Fruit fly (Drosophila melanogaster) whole organism, embryonic: ENCODE measurements around the gene CG13455.

ENCODE experiments used
- Antp ChIP-seq: fragments of 200-800 bp; sonication (Bioruptor generic); optimal IDR thresholded peaks from 3 replicates; lab custom pipeline; 2016; ENCODE audit warnings: missing biosample characterization, missing genetic modification characterization
- Awh ChIP-seq: fragments of 200-800 bp; sonication (Bioruptor generic); IDR thresholded peaks from 2 replicates; pipeline ENCODE4, ENCODE4 v1.3.6; 2022; ENCODE audit warnings: missing biosample characterization, missing genetic modification characterization
- B-H2 ChIP-seq: fragments of 200-800 bp; sonication (Bioruptor generic); optimal IDR thresholded peaks from 2 replicates; lab custom pipeline; 2018; ENCODE audit warnings: missing biosample characterization, mild to moderate bottlenecking, missing genetic modification characterization
- BEAF-32 ChIP-seq: fragments of 200-800 bp; sonication (Bioruptor generic); optimal IDR thresholded peaks from 3 replicates; lab custom pipeline; 2017; ENCODE audit warnings: missing biosample characterization, missing genetic modification characterization, mild to moderate bottlenecking, moderate library complexity, missing genetic modification reagents
- CG10267 ChIP-seq: fragments of 200-800 bp; sonication (Bioruptor generic); optimal IDR thresholded peaks from 2 replicates; lab custom pipeline; 2018; ENCODE audit warnings: missing biosample characterization, mild to moderate bottlenecking, missing genetic modification characterization, moderate library complexity
- CG11696 ChIP-seq: fragments of 200-800 bp; sonication (Bioruptor generic); IDR thresholded peaks from 2 replicates; pipeline ENCODE4 v1.3.6; 2022; ENCODE audit warnings: missing biosample characterization, missing genetic modification characterization
- CG12104 ChIP-seq: fragments of 200-800 bp; sonication (Bioruptor generic); optimal IDR thresholded peaks from 3 replicates; lab custom pipeline; 2016; ENCODE audit warnings: missing biosample characterization, missing genetic modification characterization
- CG13424 ChIP-seq: fragments of 200-800 bp; sonication (Bioruptor generic); optimal IDR thresholded peaks from 2 replicates; lab custom pipeline; 2019; ENCODE audit warnings: missing biosample characterization, mild to moderate bottlenecking, missing genetic modification characterization, moderate library complexity
- CG13624 ChIP-seq: fragments of 200-800 bp; sonication (Bioruptor generic); optimal IDR thresholded peaks from 2 replicates; lab custom pipeline; 2016; ENCODE audit warnings: missing biosample characterization, missing genetic modification characterization
- CG14667 ChIP-seq: fragments of 200-800 bp; sonication (Bioruptor generic); IDR thresholded peaks from 2 replicates; pipeline ENCODE4 v1.3.6; 2022; ENCODE audit warnings: missing biosample characterization, missing genetic modification characterization
- CG14710 ChIP-seq: fragments of 200-800 bp; sonication (Bioruptor generic); optimal IDR thresholded peaks from 3 replicates; lab custom pipeline; 2019; ENCODE audit warnings: missing biosample characterization, mild to moderate bottlenecking, missing genetic modification characterization, moderate library complexity
- CG15601 ChIP-seq: fragments of 200-800 bp; sonication (Bioruptor generic); optimal IDR thresholded peaks from 3 replicates; lab custom pipeline; 2019; ENCODE audit warnings: missing biosample characterization, mild to moderate bottlenecking, missing genetic modification characterization, moderate library complexity
- CG16813 ChIP-seq: fragments of 200-800 bp; sonication (Bioruptor generic); IDR thresholded peaks from 3 replicates; pipeline ENCODE4 v1.3.6; 2022; ENCODE audit warnings: missing biosample characterization, missing genetic modification characterization; ENCODE audit not compliant: partially characterized antibody
- CG2116 ChIP-seq: fragments of 200-800 bp; sonication (Bioruptor generic); optimal IDR thresholded peaks from 3 replicates; lab custom pipeline; 2018; ENCODE audit warnings: missing biosample characterization, mild to moderate bottlenecking, missing genetic modification characterization
- CG2875 ChIP-seq: fragments of 200-800 bp; sonication (Bioruptor generic); optimal IDR thresholded peaks from 2 replicates; lab custom pipeline; 2017; ENCODE audit warnings: missing biosample characterization, mild to moderate bottlenecking, missing genetic modification characterization, missing genetic modification reagents
- CG33557 ChIP-seq: fragments of 200-800 bp; sonication (Bioruptor generic); optimal IDR thresholded peaks from 2 replicates; lab custom pipeline; 2019; ENCODE audit warnings: missing biosample characterization, mild to moderate bottlenecking, missing genetic modification characterization, moderate library complexity
- CG42726 ChIP-seq: fragments of 200-800 bp; sonication (Bioruptor generic); IDR thresholded peaks from 2 replicates; pipeline ENCODE4 v1.3.6; 2022; ENCODE audit warnings: missing biosample characterization, missing genetic modification characterization; ENCODE audit not compliant: partially characterized antibody
- CG4617 ChIP-seq: fragments of 200-800 bp; sonication (Bioruptor generic); optimal IDR thresholded peaks from 3 replicates; lab custom pipeline; 2016; ENCODE audit warnings: missing biosample characterization, missing genetic modification characterization, borderline replicate concordance
- CG7963 ChIP-seq: fragments of 200-800 bp; sonication (Bioruptor generic); IDR thresholded peaks from 3 replicates; pipeline ENCODE4 v1.3.6; 2022; ENCODE audit warnings: missing biosample characterization, missing genetic modification characterization; ENCODE audit not compliant: partially characterized antibody
- CG7987 ChIP-seq: fragments of 200-800 bp; sonication (Bioruptor generic); optimal IDR thresholded peaks from 2 replicates; lab custom pipeline; 2018; ENCODE audit warnings: missing biosample characterization, mild to moderate bottlenecking, missing genetic modification characterization, moderate library complexity
- CG9797 ChIP-seq: fragments of 200-800 bp; sonication (Bioruptor generic); optimal IDR thresholded peaks from 3 replicates; lab custom pipeline; 2018; ENCODE audit warnings: missing biosample characterization, mild to moderate bottlenecking, missing genetic modification characterization
- CoRest ChIP-seq: fragments of 200-800 bp; sonication (Bioruptor generic); optimal IDR thresholded peaks from 3 replicates; lab custom pipeline; 2018; ENCODE audit warnings: missing biosample characterization, mild to moderate bottlenecking, missing genetic modification characterization, moderate library complexity
- CrebB ChIP-seq: fragments of 200-800 bp; sonication (Bioruptor generic); optimal IDR thresholded peaks from 3 replicates; lab custom pipeline; 2018; ENCODE audit warnings: missing biosample characterization, mild to moderate bottlenecking, missing genetic modification characterization
- Dp ChIP-seq: fragments of 200-800 bp; sonication (Bioruptor generic); optimal IDR thresholded peaks from 2 replicates; lab custom pipeline; 2018; ENCODE audit warnings: missing biosample characterization, mild to moderate bottlenecking, missing genetic modification characterization, moderate library complexity
- Hand ChIP-seq: fragments of 200-800 bp; sonication (Bioruptor generic); optimal IDR thresholded peaks from 2 replicates; lab custom pipeline; 2017; ENCODE audit warnings: mild to moderate bottlenecking, missing biosample characterization, missing genetic modification reagents, missing genetic modification characterization
- Hmr ChIP-seq: fragments of 200-800 bp; sonication (Bioruptor generic); optimal IDR thresholded peaks from 3 replicates; lab custom pipeline; 2017; ENCODE audit warnings: mild to moderate bottlenecking, missing biosample characterization, missing genetic modification reagents, missing genetic modification characterization
- Lhr ChIP-seq: fragments of 200-800 bp; sonication (Bioruptor generic); optimal IDR thresholded peaks from 3 replicates; lab custom pipeline; 2017; ENCODE audit warnings: mild to moderate bottlenecking, missing biosample characterization, missing genetic modification reagents, missing genetic modification characterization
- MBD-R2 ChIP-seq: fragments of 200-800 bp; sonication (Bioruptor generic); IDR thresholded peaks from 2 replicates; pipeline ENCODE4 v1.3.6; 2022; ENCODE audit warnings: missing biosample characterization, missing genetic modification characterization
- Max ChIP-seq: fragments of 200-800 bp; sonication (Bioruptor generic); optimal IDR thresholded peaks from 2 replicates; lab custom pipeline; 2016; ENCODE audit warnings: missing biosample characterization, mild to moderate bottlenecking, missing genetic modification characterization
- NfI ChIP-seq: fragments of 200-800 bp; sonication (Bioruptor generic); optimal IDR thresholded peaks from 3 replicates; lab custom pipeline; 2018; ENCODE audit warnings: missing biosample characterization, mild to moderate bottlenecking, missing genetic modification characterization, moderate library complexity
- Opbp ChIP-seq: fragments of 200-800 bp; sonication (Bioruptor generic); IDR thresholded peaks from 3 replicates; pipeline ENCODE4 v1.3.6; 2022; ENCODE audit warnings: missing biosample characterization, missing genetic modification characterization; ENCODE audit not compliant: partially characterized antibody
- Optix ChIP-seq: fragments of 200-800 bp; sonication (Bioruptor generic); IDR thresholded peaks from 3 replicates; pipeline ENCODE4 v1.3.6; 2022; ENCODE audit warnings: missing biosample characterization, missing genetic modification characterization
- Scr ChIP-seq: fragments of 200-800 bp; sonication (Bioruptor generic); IDR thresholded peaks from 2 replicates; pipeline ENCODE4 v1.3.6; 2022; ENCODE audit warnings: missing biosample characterization, missing genetic modification characterization; ENCODE audit not compliant: partially characterized antibody
- amos ChIP-seq: fragments of 200-800 bp; sonication (Bioruptor generic); IDR thresholded peaks from 2 replicates; pipeline ENCODE4 v1.3.6; 2022; ENCODE audit warnings: missing biosample characterization, missing genetic modification characterization; ENCODE audit not compliant: partially characterized antibody
- bigmax ChIP-seq: fragments of 200-800 bp; sonication (Bioruptor generic); optimal IDR thresholded peaks from 2 replicates; lab custom pipeline; 2018; ENCODE audit warnings: missing biosample characterization, mild to moderate bottlenecking, missing genetic modification characterization
- caup ChIP-seq: fragments of 200-800 bp; sonication (Bioruptor generic); optimal IDR thresholded peaks from 3 replicates; lab custom pipeline; 2017; ENCODE audit warnings: missing biosample characterization, mild to moderate bottlenecking, missing genetic modification characterization, moderate library complexity; ENCODE audit not compliant: severe bottlenecking
- chm ChIP-seq: fragments of 200-800 bp; sonication (Bioruptor generic); IDR thresholded peaks from 2 replicates; pipeline ENCODE4 v1.3.6; 2022; ENCODE audit warnings: missing biosample characterization, missing genetic modification characterization
- ci ChIP-seq: fragments of 200-800 bp; sonication (Bioruptor generic); IDR thresholded peaks from 3 replicates; pipeline ENCODE4 v1.3.6; 2022; ENCODE audit warnings: missing biosample characterization, missing genetic modification characterization
- fd96Cb ChIP-seq: fragments of 200-800 bp; sonication (Bioruptor generic); optimal IDR thresholded peaks from 2 replicates; lab custom pipeline; 2018; ENCODE audit warnings: missing biosample characterization, mild to moderate bottlenecking, missing genetic modification characterization, moderate library complexity
- gro ChIP-seq: fragments of 200-800 bp; sonication (Bioruptor generic); optimal IDR thresholded peaks from 2 replicates; lab custom pipeline; 2016; ENCODE audit warnings: missing biosample characterization, missing genetic modification characterization
- hbn ChIP-seq: fragments of 200-800 bp; sonication (Bioruptor generic); IDR thresholded peaks from 2 replicates; pipeline ENCODE4 v1.3.6; 2022; ENCODE audit warnings: missing biosample characterization, missing genetic modification characterization; ENCODE audit not compliant: partially characterized antibody
- nerfin-2 ChIP-seq: fragments of 200-800 bp; sonication (Bioruptor generic); IDR thresholded peaks from 2 replicates; pipeline ENCODE4 v1.3.6; 2022; ENCODE audit warnings: missing biosample characterization, missing genetic modification characterization; ENCODE audit not compliant: partially characterized antibody
- phol ChIP-seq: fragments of 200-800 bp; sonication (Bioruptor generic); optimal IDR thresholded peaks from 3 replicates; lab custom pipeline; 2018; ENCODE audit warnings: missing biosample characterization, mild to moderate bottlenecking, missing genetic modification characterization, moderate library complexity
- pros ChIP-seq: fragments of 200-800 bp; sonication (Bioruptor generic); optimal IDR thresholded peaks from 3 replicates; lab custom pipeline; 2019; ENCODE audit warnings: missing biosample characterization, mild to moderate bottlenecking, missing genetic modification characterization, moderate library complexity
- slbo ChIP-seq: fragments of 200-800 bp; sonication (Bioruptor generic); IDR thresholded peaks from 2 replicates; pipeline ENCODE4 v1.3.6; 2022; ENCODE audit warnings: missing biosample characterization, missing genetic modification characterization
- stwl ChIP-seq: fragments of 200-800 bp; sonication (Bioruptor generic); optimal IDR thresholded peaks from 3 replicates; lab custom pipeline; 2018; ENCODE audit warnings: missing biosample characterization, mild to moderate bottlenecking, missing genetic modification characterization, moderate library complexity
- tgo ChIP-seq: fragments of 200-800 bp; sonication (Bioruptor generic); IDR thresholded peaks from 3 replicates; pipeline ENCODE4 v1.3.6; 2022; ENCODE audit warnings: missing biosample characterization, missing genetic modification characterization
- zen2 ChIP-seq: fragments of 200-800 bp; sonication (Bioruptor generic); IDR thresholded peaks from 3 replicates; pipeline ENCODE4 v1.3.6; 2022; ENCODE audit warnings: missing biosample characterization, missing genetic modification characterization; ENCODE audit not compliant: partially characterized antibody

Gene CG13455

dm6 chr3L:15498745-15499144 is 2.4 kb downstream of the CG13455 start, which contains the start of gene CG7275 (continued):
- TF ChIP-seq CG10267 (peak; percentile 58), CrebB (peak; percentile 12), gro (peak; percentile 17), pros (GFP tag; lab: Kevin White, UChicago) (no peak), ci (GFP tag; lab: Robert Waterston, UW) (peak; percentile 42; the same call in 1 of the 3 replicates), CG9797 (peak; percentile 9), CG12104 (GFP tag; lab: Kevin White, UChicago) (no peak), phol (peak; percentile 33), tgo (GFP tag; lab: Robert Waterston, UW) (no peak), Antp (GFP tag; lab: Kevin White, UChicago) (no peak), B-H2 (GFP tag; lab: Kevin White, UChicago) (peak; percentile 18), Hand (GFP tag; lab: Kevin White, UChicago) (no peak), Scr (GFP tag; lab: Robert Waterston, UW) (0 out of 2 replicates have a peak, but pooled peaks have one; percentile 24), Lhr (GFP tag; lab: Kevin White, UChicago) (peak; percentile 42), hbn (peak; percentile 30; the same call in 1 of the 2 replicates), CG33557 (GFP tag; lab: Kevin White, UChicago) (no peak), zen2 (no peak), CG42726 (GFP tag; lab: Robert Waterston, UW) (0 out of 2 replicates have a peak, but pooled peaks have one; percentile 28), Optix (no peak), Awh (GFP tag; lab: Robert Waterston, UW) (no peak), BEAF-32 (GFP tag; lab: Kevin White, UChicago) (peak; percentile 55), slbo (GFP tag; lab: Robert Waterston, UW) (no peak), CG2116 (GFP tag; lab: Kevin White, UChicago) (peak; percentile 40), fd96Cb (no peak), stwl (tag; lab: Kevin White, UChicago) (peak; percentile 92), CoRest (peak; percentile 15), CG15601 (tag; lab: Kevin White, UChicago) (peak; percentile 48), CG16813 (GFP tag; lab: Robert Waterston, UW) (peak; percentile 37; the same call in 2 of the 3 replicates), Max (peak; percentile 86), Dp (GFP tag; lab: Kevin White, UChicago) (peak; percentile 98), nerfin-2 (GFP tag; lab: Robert Waterston, UW) (peak; percentile 23; the same call in 1 of the 2 replicates), NfI (GFP tag; lab: Kevin White, UChicago) (peak; percentile 6), CG7963 (no peak), CG14667 (no peak), caup (peak; percentile 39), amos (GFP tag; lab: Robert Waterston, UW) (peak; percentile 55; the same call in 1 of the 2 replicates), CG7987 (peak; percentile 36), CG13424 (tag; lab: Kevin White, UChicago) (peak; percentile 33), bigmax (GFP tag; lab: Kevin White, UChicago) (peak; percentile 28), CG4617 (GFP tag; lab: Kevin White, UChicago) (peak; percentile 41), MBD-R2 (peak; percentile 91), CG13624 (peak; percentile 55), chm (no peak), Hmr (GFP tag; lab: Kevin White, UChicago) (peak; percentile 11), CG11696 (GFP tag; lab: Robert Waterston, UW) (no peak), CG2875 (GFP tag; lab: Kevin White, UChicago) (peak; percentile 3), CG14710 (tag; lab: Kevin White, UChicago) (peak; percentile 100), Opbp (GFP tag; lab: Robert Waterston, UW) (peak; percentile 65; the same call in 2 of the 3 replicates)
